Worm (Caenorhabditis elegans) whole organism, midembryonic: Measurements from ENCODE around the gene fut-4.

Experiments used
- T22C8.4 ChIP-seq: fragments of 200-800 bp; sonication (Bioruptor generic); IDR thresholded peaks from 2 replicates; pipeline ENCODE4 v1.3.6; 2022; ENCODE audit warnings: missing genetic modification characterization, missing compliant biosample characterization
- cog-1 ChIP-seq: sonication (generic microtip); optimal IDR thresholded peaks from 2 replicates; lab custom pipeline; 2016; ENCODE audit warnings: missing genetic modification characterization, missing compliant biosample characterization
- flt-1 ChIP-seq: fragments of 200-800 bp; sonication (Bioruptor generic); IDR thresholded peaks from 2 replicates; pipeline ENCODE4 v1.3.6; 2022; ENCODE audit warnings: missing genetic modification characterization, missing compliant biosample characterization
- med-1 ChIP-seq: sonication (generic microtip); optimal IDR thresholded peaks from 2 replicates; lab custom pipeline; 2017; ENCODE audit warnings: missing genetic modification characterization, mild to moderate bottlenecking, missing compliant biosample characterization, antibody characterized with exemption, missing genetic modification reagents; ENCODE audit not compliant: insufficient read depth
- ref-1 ChIP-seq: fragments of 200-800 bp; sonication (Bioruptor generic); conservative IDR thresholded peaks from 2 replicates; pipeline ENCODE4 v1.3.6; 2022; ENCODE audit warnings: missing genetic modification reagents, missing genetic modification characterization, missing compliant biosample characterization
- tab-1 ChIP-seq: fragments of 200-800 bp; sonication (Bioruptor generic); IDR thresholded peaks from 2 replicates; pipeline ENCODE4 v1.3.6; 2022; ENCODE audit warnings: missing genetic modification characterization, missing compliant biosample characterization
- ztf-23 ChIP-seq: fragments of 200-800 bp; sonication (Bioruptor generic); IDR thresholded peaks from 2 replicates; pipeline ENCODE4 v1.3.6; 2022; ENCODE audit warnings: missing genetic modification reagents, missing genetic modification characterization, missing compliant biosample characterization
- ztf-29 ChIP-seq: fragments of 200-800 bp; sonication (Bioruptor generic); IDR thresholded peaks from 2 replicates; pipeline ENCODE4 v1.3.6; 2022; ENCODE audit warnings: missing genetic modification reagents, missing genetic modification characterization, missing compliant biosample characterization

DNA sequence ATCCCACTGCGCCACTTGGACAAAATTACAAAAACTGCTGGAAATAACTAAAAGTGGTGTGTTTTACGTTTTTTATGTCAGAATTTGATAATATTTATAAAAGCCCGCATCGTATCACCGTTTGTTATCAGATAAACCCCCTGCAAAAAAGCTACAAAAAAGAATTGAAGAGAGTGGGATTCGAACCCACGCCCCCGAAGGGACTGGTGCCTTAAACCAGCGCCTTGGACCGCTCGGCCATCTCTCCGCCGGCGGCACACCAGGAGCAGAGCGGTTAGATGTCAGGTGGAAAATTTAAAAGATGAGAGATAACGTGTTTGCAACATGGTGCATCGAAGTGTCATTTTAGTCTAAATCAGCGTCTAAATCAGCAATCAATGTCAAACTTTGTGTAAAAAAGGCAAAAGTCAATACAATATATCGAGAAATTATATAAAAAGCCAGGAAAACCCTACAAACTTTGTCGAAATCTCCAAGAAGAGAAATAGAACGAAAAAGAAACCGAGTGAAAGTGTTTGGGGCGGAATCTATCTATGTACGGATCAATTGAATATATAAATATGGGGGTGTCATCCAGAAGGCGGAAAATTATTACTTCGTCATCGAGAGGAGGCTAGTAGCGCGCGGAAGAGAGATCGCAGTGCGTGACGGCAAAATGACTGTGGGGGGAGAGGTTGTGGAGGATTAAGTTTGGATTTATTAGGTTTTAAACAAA lies 39.2 kb upstream of the fut-4 start:
- no peak for TF ChIP-seq ztf-29 (GFP tag; lab: Robert Waterston, UW)
- no peak for TF ChIP-seq ref-1 (GFP tag; lab: Robert Waterston, UW)
- TF ChIP-seq cog-1 (tag; lab: Kevin White, UChicago), result no peak
- TF ChIP-seq ztf-23 (GFP tag; lab: Robert Waterston, UW), result 0 out of 2 replicates have a peak, but pooled peaks have one; percentile 7
- 0 out of 2 replicates have a peak, but pooled peaks have one; percentile 57 for TF ChIP-seq flt-1 (GFP tag; lab: Robert Waterston, UW)
- TF ChIP-seq med-1 (GFP tag; lab: Kevin White, UChicago), result no peak
- no peak for TF ChIP-seq T22C8.4
- TF ChIP-seq tab-1 (GFP tag; lab: Robert Waterston, UW), result 0 out of 2 replicates have a peak, but pooled peaks have one; percentile 46
